Worm (Caenorhabditis elegans) whole organism, early embryonic: Measurements from ENCODE around the gene Y6D1A.1.

ENCODE experiments used
- B0310.2 ChIP-seq: sonication (generic microtip); optimal IDR thresholded peaks from 2 replicates; lab custom pipeline; 2016; ENCODE audit warnings: mild to moderate bottlenecking, missing genetic modification characterization, missing compliant biosample characterization
- F13C5.2 ChIP-seq: sonication (generic microtip); optimal IDR thresholded peaks from 2 replicates; lab custom pipeline; 2017; ENCODE audit warnings: mild to moderate bottlenecking, missing genetic modification characterization, inconsistent platforms, missing compliant biosample characterization
- aly-1 ChIP-seq: sonication (generic microtip); optimal IDR thresholded peaks from 2 replicates; lab custom pipeline; 2016; ENCODE audit warnings: missing genetic modification characterization, missing compliant biosample characterization
- ama-1 ChIP-seq: fragments of 150-350 bp; optimal IDR thresholded peaks from 2 replicates; lab custom pipeline; 2014
- ceh-13 ChIP-seq: fragments of 200-800 bp; sonication (Bioruptor generic); optimal IDR thresholded peaks from 2 replicates; lab custom pipeline; 2018; ENCODE audit warnings: mild to moderate bottlenecking, missing genetic modification characterization, missing compliant biosample characterization
- ceh-36 ChIP-seq: sonication (generic microtip); optimal IDR thresholded peaks from 2 replicates; lab custom pipeline; 2016; ENCODE audit warnings: missing genetic modification characterization, inconsistent platforms, missing compliant biosample characterization
- ets-7 ChIP-seq: sonication (generic microtip); optimal IDR thresholded peaks from 2 replicates; lab custom pipeline; 2016; ENCODE audit warnings: missing genotype, missing genetic modification characterization, missing compliant biosample characterization
- flt-1 ChIP-seq: fragments of 200-800 bp; sonication (Bioruptor generic); IDR thresholded peaks from 2 replicates; pipeline ENCODE4 v1.3.6; 2022; ENCODE audit warnings: missing genetic modification characterization, missing compliant biosample characterization
- hmbx-1 ChIP-seq: sonication (generic microtip); optimal IDR thresholded peaks from 2 replicates; lab custom pipeline; 2016; ENCODE audit warnings: mild to moderate bottlenecking, missing genetic modification characterization, missing compliant biosample characterization
- hmg-4 ChIP-seq: fragments of 200-800 bp; sonication (Bioruptor generic); optimal IDR thresholded peaks from 2 replicates; lab custom pipeline; 2018; ENCODE audit warnings: mild to moderate bottlenecking, missing genetic modification characterization, missing compliant biosample characterization
- hnd-1 ChIP-seq: sonication (generic microtip); optimal IDR thresholded peaks from 2 replicates; lab custom pipeline; 2016; ENCODE audit warnings: missing genetic modification characterization, missing compliant biosample characterization
- pes-1 ChIP-seq: fragments of 200-800 bp; sonication (Bioruptor generic); IDR thresholded peaks from 2 replicates; pipeline ENCODE4 v1.3.6; 2022; ENCODE audit warnings: missing genetic modification reagents, missing genetic modification characterization, missing compliant biosample characterization
- scrt-1 ChIP-seq: fragments of 200-800 bp; sonication (Bioruptor generic); IDR thresholded peaks from 2 replicates; pipeline ENCODE4 v1.3.6; 2022; ENCODE audit warnings: missing genetic modification characterization, missing compliant biosample characterization
- sea-1 ChIP-seq: fragments of 200-800 bp; sonication (Bioruptor generic); conservative IDR thresholded peaks from 2 replicates; pipeline ENCODE4 v1.3.6; 2022; ENCODE audit warnings: missing genetic modification characterization, missing compliant biosample characterization
- tbx-11 ChIP-seq: fragments of 200-800 bp; sonication (Bioruptor generic); IDR thresholded peaks from 2 replicates; pipeline ENCODE4 v1.3.6; 2022; ENCODE audit warnings: missing genetic modification characterization, missing compliant biosample characterization
- tbx-37 ChIP-seq: fragments of 200-800 bp; sonication (Bioruptor generic); conservative IDR thresholded peaks from 2 replicates; pipeline ENCODE4 v1.3.6; 2022; ENCODE audit warnings: missing genetic modification reagents, missing genetic modification characterization, missing compliant biosample characterization
- tra-4 ChIP-seq: sonication (generic microtip); optimal IDR thresholded peaks from 2 replicates; lab custom pipeline; 2017; ENCODE audit warnings: missing genetic modification characterization, missing compliant biosample characterization

Y6D1A.1 gene

ce11 chrII:11823566-11824308 is at the start of gene Y6D1A.1:
TSS of gene Y6D1A.1 (minus strand) at chrII:11823616.
- TF ChIP-seq flt-1 (GFP tag; lab: Robert Waterston, UW) (no peak), B0310.2 (tag; lab: Kevin White, UChicago) (no peak)

ce11 chrII:11868893-11869292 is 45.5 kb upstream of the Y6D1A.1 start:
- TF ChIP-seq sea-1 (GFP tag; lab: Robert Waterston, UW) (no peak), B0310.2 (tag; lab: Kevin White, UChicago) (no peak), pes-1 (GFP tag; lab: Robert Waterston, UW) (no peak), hmg-4 (GFP tag; lab: Kevin White, UChicago) (no peak), hnd-1 (tag; lab: Kevin White, UChicago) (no peak), flt-1 (GFP tag; lab: Robert Waterston, UW) (no peak), F13C5.2 (no peak), ceh-13 (no peak)

ce11 chrII:11868234-11868633 is 44.8 kb upstream of the Y6D1A.1 start, which contains the start of gene col-84:
TSS of gene col-84 (plus strand) at chrII:11868534.
- TF ChIP-seq tra-4 (no peak), F13C5.2 (no peak), aly-1 (tag; lab: Kevin White, UChicago) (no peak), scrt-1 (no peak), sea-1 (GFP tag; lab: Robert Waterston, UW) (no peak), flt-1 (GFP tag; lab: Robert Waterston, UW) (no peak), hnd-1 (tag; lab: Kevin White, UChicago) (no peak), tbx-37 (GFP tag; lab: Robert Waterston, UW) (no peak), ceh-13 (no peak), ama-1 (lab: Kevin White, UChicago) (no peak), B0310.2 (tag; lab: Kevin White, UChicago) (no peak), hmbx-1 (tag; lab: Kevin White, UChicago) (no peak), ets-7 (tag; lab: Kevin White, UChicago) (no peak), ceh-36 (no peak), pes-1 (GFP tag; lab: Robert Waterston, UW) (no peak), hmg-4 (GFP tag; lab: Kevin White, UChicago) (no peak), tbx-11 (no peak)

- TF ChIP-seq tra-4 (no peak), hnd-1 (tag; lab: Kevin White, UChicago) (no peak), tbx-11 (no peak), B0310.2 (tag; lab: Kevin White, UChicago) (no peak), aly-1 (tag; lab: Kevin White, UChicago) (no peak), scrt-1 (no peak), ceh-13 (no peak), sea-1 (GFP tag; lab: Robert Waterston, UW) (no peak), tbx-37 (GFP tag; lab: Robert Waterston, UW) (no peak), F13C5.2 (no peak)
These were observed 42.2 kb upstream of the Y6D1A.1 start, which contains the start of gene K12D12.4 for ce11 chrII:11865644-11866043. TSS of gene K12D12.4 (minus strand) at chrII:11865744.

ce11 chrII:11860623-11861079 is 37.2 kb upstream of the Y6D1A.1 start, which contains the start of gene K12D12.5:
TSS of gene K12D12.5 (plus strand) at chrII:11861029.
- no peak for TF ChIP-seq aly-1 (tag; lab: Kevin White, UChicago)
- no peak for TF ChIP-seq sea-1 (GFP tag; lab: Robert Waterston, UW)
- TF ChIP-seq F13C5.2, result no peak
- no peak for TF ChIP-seq ceh-36
- TF ChIP-seq hnd-1 (tag; lab: Kevin White, UChicago), result no peak
- no peak for TF ChIP-seq B0310.2 (tag; lab: Kevin White, UChicago)
- no peak for TF ChIP-seq ama-1 (lab: Kevin White, UChicago)
- no peak for TF ChIP-seq hmg-4 (GFP tag; lab: Kevin White, UChicago)
- TF ChIP-seq scrt-1, result no peak
- TF ChIP-seq tbx-11, result no peak
- TF ChIP-seq tbx-37 (GFP tag; lab: Robert Waterston, UW), result no peak
- TF ChIP-seq flt-1 (GFP tag; lab: Robert Waterston, UW), result no peak
- no peak for TF ChIP-seq ceh-13

ce11 chrII:11859833-11860232 is 36.4 kb upstream of the Y6D1A.1 start:
- TF ChIP-seq hmbx-1 (tag; lab: Kevin White, UChicago) (no peak), F13C5.2 (no peak), scrt-1 (no peak), sea-1 (GFP tag; lab: Robert Waterston, UW) (no peak), tbx-37 (GFP tag; lab: Robert Waterston, UW) (no peak), hnd-1 (tag; lab: Kevin White, UChicago) (no peak), aly-1 (tag; lab: Kevin White, UChicago) (no peak), tra-4 (no peak), flt-1 (GFP tag; lab: Robert Waterston, UW) (no peak)

ce11 chrII:11856361-11856760 is 32.9 kb upstream of the Y6D1A.1 start, which contains the start of gene clh-1:
TSS of gene clh-1 (minus strand) at chrII:11856461.
- no peak for TF ChIP-seq ama-1 (lab: Kevin White, UChicago)
- TF ChIP-seq flt-1 (GFP tag; lab: Robert Waterston, UW), result no peak
- TF ChIP-seq sea-1 (GFP tag; lab: Robert Waterston, UW), result no peak
- TF ChIP-seq pes-1 (GFP tag; lab: Robert Waterston, UW), result no peak
- no peak for TF ChIP-seq scrt-1
- no peak for TF ChIP-seq ceh-36
- TF ChIP-seq tbx-11, result no peak
- no peak for TF ChIP-seq B0310.2 (tag; lab: Kevin White, UChicago)
- no peak for TF ChIP-seq hmg-4 (GFP tag; lab: Kevin White, UChicago)
- TF ChIP-seq ets-7 (tag; lab: Kevin White, UChicago), result no peak
- TF ChIP-seq F13C5.2, result no peak
- no peak for TF ChIP-seq hnd-1 (tag; lab: Kevin White, UChicago)
- TF ChIP-seq ceh-13, result no peak
- no peak for TF ChIP-seq hmbx-1 (tag; lab: Kevin White, UChicago)
- no peak for TF ChIP-seq aly-1 (tag; lab: Kevin White, UChicago)
- no peak for TF ChIP-seq tra-4
- no peak for TF ChIP-seq tbx-37 (GFP tag; lab: Robert Waterston, UW)
